Worm (Caenorhabditis elegans) whole organism, L1 larva: ENCODE data around the gene penr-1.

Source experiments
- C04F5.9 ChIP-seq: sonication (generic microtip); optimal IDR thresholded peaks from 2 replicates; lab custom pipeline; 2016; ENCODE audit warnings: missing genetic modification characterization, missing compliant biosample characterization
- C16A3.4 ChIP-seq: fragments of 150-350 bp; optimal IDR thresholded peaks from 2 replicates; lab custom pipeline; 2014; ENCODE audit warnings: missing biosample characterization, missing genetic modification characterization
- Y116A8C.19 ChIP-seq: sonication (generic microtip); optimal IDR thresholded peaks from 2 replicates; lab custom pipeline; 2016; ENCODE audit warnings: missing compliant biosample characterization, missing genetic modification characterization, borderline replicate concordance
- aha-1 ChIP-seq: fragments of 150-350 bp; optimal IDR thresholded peaks from 2 replicates; lab custom pipeline; 2014; ENCODE audit warnings: missing biosample characterization, missing genetic modification characterization
- alr-1 ChIP-seq: fragments of 200-800 bp; sonication (Bioruptor generic); optimal IDR thresholded peaks from 2 replicates; lab custom pipeline; 2018; ENCODE audit warnings: borderline replicate concordance, mild to moderate bottlenecking, missing genetic modification characterization, missing compliant biosample characterization
- blmp-1 ChIP-seq: fragments of 150-350 bp; optimal IDR thresholded peaks from 2 replicates; lab custom pipeline; 2014; ENCODE audit warnings: missing biosample characterization, missing genetic modification characterization
- ceh-63 ChIP-seq: fragments of 200-800 bp; sonication (Bioruptor generic); optimal IDR thresholded peaks from 2 replicates; lab custom pipeline; 2018; ENCODE audit warnings: mild to moderate bottlenecking, missing genetic modification characterization, missing compliant biosample characterization
- ceh-82 ChIP-seq, 3 experiments: fragments of 150-350 bp in 1 of 3; sonication (generic microtip) in 2 of 3; optimal IDR thresholded peaks; 2 replicates each; lab custom pipeline; 2014 to 2017; ENCODE audit warnings: missing biosample characterization in 3 of 3, missing genetic modification characterization in 3 of 3
- ceh-90 ChIP-seq: sonication (generic microtip); optimal IDR thresholded peaks from 2 replicates; lab custom pipeline; 2016; ENCODE audit warnings: missing genetic modification characterization, missing compliant biosample characterization
- dsc-1 ChIP-seq: sonication (generic microtip); optimal IDR thresholded peaks from 2 replicates; lab custom pipeline; 2016; ENCODE audit warnings: mild to moderate bottlenecking, missing genetic modification characterization, missing compliant biosample characterization
- efl-1 ChIP-seq, 4 experiments: fragments of 150-350 bp; optimal IDR thresholded peaks in 3 of 4; peaks in 1 of 4; 1 replicate in 1 of 4; 2 replicates in 3 of 4; lab custom pipeline; 2014; ENCODE audit warnings: missing biosample characterization in 2 of 4, missing genetic modification characterization in 2 of 4, missing genetic modification reagents in 2 of 4
- efl-3 ChIP-seq: fragments of 200-800 bp; sonication (Bioruptor generic); optimal IDR thresholded peaks from 2 replicates; lab custom pipeline; 2018; ENCODE audit warnings: mild to moderate bottlenecking, missing genetic modification characterization, missing compliant biosample characterization
- egl-27 ChIP-seq, 2 experiments: fragments of 150-350 bp in 1 of 2; sonication (generic microtip); optimal IDR thresholded peaks; 3 replicates each; lab custom pipeline; 2017 to 2018; ENCODE audit warnings: missing biosample characterization in 2 of 2, missing genetic modification characterization in 2 of 2, missing genetic modification reagents in 2 of 2
- elt-2 ChIP-seq: sonication (generic microtip); optimal IDR thresholded peaks from 2 replicates; lab custom pipeline; 2016; ENCODE audit warnings: missing genetic modification characterization, mild to moderate bottlenecking, inconsistent platforms, missing compliant biosample characterization, missing genetic modification reagents
- elt-3 ChIP-seq, 6 experiments: fragments of 150-350 bp in 1 of 6; sonication (generic microtip); optimal IDR thresholded peaks; 2 replicates each; lab custom pipeline; 2017 to 2018; ENCODE audit warnings: missing biosample characterization in 6 of 6, missing genetic modification characterization in 6 of 6, inconsistent platforms in 1 of 6
- ets-5 ChIP-seq: fragments of 200-800 bp; sonication (Bioruptor generic); IDR thresholded peaks from 2 replicates; pipeline ENCODE4 v1.3.6; 2022; ENCODE audit warnings: missing genetic modification characterization, missing compliant biosample characterization
- fkh-4 ChIP-seq: sonication (generic microtip); optimal IDR thresholded peaks from 2 replicates; lab custom pipeline; 2016; ENCODE audit warnings: missing compliant biosample characterization, missing genetic modification characterization, borderline replicate concordance
- fkh-8 ChIP-seq: sonication (generic microtip); optimal IDR thresholded peaks from 2 replicates; lab custom pipeline; 2016; ENCODE audit warnings: mild to moderate bottlenecking, missing genetic modification characterization, missing compliant biosample characterization
- fos-1 ChIP-seq: fragments of 150-350 bp; optimal IDR thresholded peaks from 2 replicates; lab custom pipeline; 2014; ENCODE audit warnings: missing biosample characterization, missing genetic modification characterization
- grh-1 ChIP-seq: fragments of 200-800 bp; sonication (Bioruptor generic); IDR thresholded peaks from 2 replicates; pipeline ENCODE4 v1.3.6; 2022; ENCODE audit warnings: missing genetic modification reagents, missing genetic modification characterization, missing compliant biosample characterization
- hpl-2 ChIP-seq: fragments of 150-350 bp; optimal IDR thresholded peaks from 2 replicates; lab custom pipeline; 2014; ENCODE audit warnings: missing biosample characterization, missing genetic modification reagents, missing genetic modification characterization
- irx-1 ChIP-seq: sonication (generic microtip); optimal IDR thresholded peaks from 2 replicates; lab custom pipeline; 2016; ENCODE audit warnings: missing genetic modification characterization, missing compliant biosample characterization
- lin-13 ChIP-seq: fragments of 150-350 bp; optimal IDR thresholded peaks from 2 replicates; lab custom pipeline; 2014; ENCODE audit warnings: missing biosample characterization, missing genetic modification reagents, missing genetic modification characterization
- lin-14 ChIP-seq: fragments of 200-800 bp; sonication (Bioruptor generic); optimal IDR thresholded peaks from 2 replicates; lab custom pipeline; 2018; ENCODE audit warnings: mild to moderate bottlenecking, missing genetic modification characterization, moderate library complexity, missing compliant biosample characterization
- lin-35 ChIP-seq, 2 experiments: fragments of 150-350 bp; optimal IDR thresholded peaks; 2 replicates each; lab custom pipeline; 2014; ENCODE audit warnings: missing biosample characterization in 2 of 2, missing genetic modification characterization in 2 of 2, missing genetic modification reagents in 2 of 2
- lin-39 ChIP-seq: fragments of 150-350 bp; optimal IDR thresholded peaks from 2 replicates; lab custom pipeline; 2014; ENCODE audit warnings: missing biosample characterization, missing genetic modification reagents, missing genetic modification characterization
- lir-3 ChIP-seq: sonication (generic microtip); optimal IDR thresholded peaks from 2 replicates; lab custom pipeline; 2016; ENCODE audit warnings: mild to moderate bottlenecking, missing genetic modification characterization, moderate library complexity, missing compliant biosample characterization; ENCODE audit not compliant: poor library complexity
- mdl-1 ChIP-seq, 2 experiments: fragments of 150-350 bp; optimal IDR thresholded peaks; 2 replicates each; lab custom pipeline; 2014 to 2017; ENCODE audit warnings: missing biosample characterization in 2 of 2, missing genetic modification characterization in 2 of 2, inconsistent platforms in 1 of 2
- nhr-11 ChIP-seq: fragments of 150-350 bp; optimal IDR thresholded peaks from 2 replicates; lab custom pipeline; 2014; ENCODE audit warnings: missing biosample characterization, missing genetic modification characterization
- nhr-12 ChIP-seq: sonication (generic microtip); optimal IDR thresholded peaks from 2 replicates; lab custom pipeline; 2017; ENCODE audit warnings: missing biosample characterization, missing genetic modification characterization
- nhr-19 ChIP-seq: fragments of 200-800 bp; sonication (Bioruptor generic); conservative IDR thresholded peaks from 2 replicates; pipeline ENCODE4 v1.3.6; 2022; ENCODE audit warnings: missing genetic modification characterization, missing compliant biosample characterization
- nhr-20 ChIP-seq: sonication (generic microtip); optimal IDR thresholded peaks from 2 replicates; lab custom pipeline; 2016; ENCODE audit warnings: mild to moderate bottlenecking, missing genetic modification characterization, missing compliant biosample characterization
- nhr-71 ChIP-seq: sonication (generic microtip); optimal IDR thresholded peaks from 2 replicates; lab custom pipeline; 2016; ENCODE audit warnings: mild to moderate bottlenecking, missing genetic modification characterization, moderate library complexity, missing compliant biosample characterization
- nhr-76 ChIP-seq: sonication (generic microtip); optimal IDR thresholded peaks from 2 replicates; lab custom pipeline; 2017; ENCODE audit warnings: missing biosample characterization, missing genetic modification characterization
- nhr-84 ChIP-seq: sonication (generic microtip); optimal IDR thresholded peaks from 2 replicates; lab custom pipeline; 2017; ENCODE audit warnings: missing biosample characterization, missing genetic modification characterization
- nhr-85 ChIP-seq: sonication (generic microtip); peaks from one replicate; lab custom pipeline; 2016; ENCODE audit warnings: missing genetic modification characterization, inconsistent platforms, missing compliant biosample characterization
- nhr-90 ChIP-seq: sonication (generic microtip); optimal IDR thresholded peaks from 2 replicates; lab custom pipeline; 2016; ENCODE audit warnings: mild to moderate bottlenecking, missing genetic modification characterization, missing compliant biosample characterization; ENCODE audit not compliant: poor library complexity
- pax-3 ChIP-seq: fragments of 200-800 bp; sonication (Bioruptor generic); optimal IDR thresholded peaks from 2 replicates; lab custom pipeline; 2018; ENCODE audit warnings: mild to moderate bottlenecking, missing genetic modification characterization, moderate library complexity, missing compliant biosample characterization
- pqm-1 ChIP-seq: sonication (generic microtip); optimal IDR thresholded peaks from 3 replicates; lab custom pipeline; 2017; ENCODE audit warnings: missing biosample characterization, missing genetic modification characterization
- rnt-1 ChIP-seq: sonication (generic microtip); optimal IDR thresholded peaks from 2 replicates; lab custom pipeline; 2016; ENCODE audit warnings: mild to moderate bottlenecking, missing genetic modification characterization, moderate library complexity, missing compliant biosample characterization
- skn-1 ChIP-seq: fragments of 150-350 bp; optimal IDR thresholded peaks from 2 replicates; lab custom pipeline; 2014; ENCODE audit warnings: missing biosample characterization, missing genetic modification characterization
- snpc-4 ChIP-seq: fragments of 150-350 bp; optimal IDR thresholded peaks from 2 replicates; lab custom pipeline; 2014; ENCODE audit warnings: missing biosample characterization, missing genetic modification characterization
- snu-23 ChIP-seq: sonication (generic microtip); optimal IDR thresholded peaks from 2 replicates; lab custom pipeline; 2016; ENCODE audit warnings: missing genetic modification characterization, missing compliant biosample characterization
- sptf-1 ChIP-seq: fragments of 150-350 bp; optimal IDR thresholded peaks from 2 replicates; lab custom pipeline; 2014; ENCODE audit warnings: missing biosample characterization, missing genetic modification characterization
- sup-37 ChIP-seq: fragments of 200-800 bp; sonication (Bioruptor generic); optimal IDR thresholded peaks from 2 replicates; lab custom pipeline; 2018; ENCODE audit warnings: mild to moderate bottlenecking, missing genetic modification characterization, missing compliant biosample characterization
- swsn-7 ChIP-seq: sonication (generic microtip); optimal IDR thresholded peaks from 2 replicates; lab custom pipeline; 2016; ENCODE audit warnings: missing genetic modification characterization, missing compliant biosample characterization
- tlp-1 ChIP-seq: fragments of 150-350 bp; optimal IDR thresholded peaks from 2 replicates; lab custom pipeline; 2014; ENCODE audit warnings: missing biosample characterization, missing genetic modification characterization
- unc-30 ChIP-seq: sonication (generic microtip); optimal IDR thresholded peaks from 2 replicates; lab custom pipeline; 2017; ENCODE audit warnings: missing biosample characterization, missing genetic modification characterization
- unc-62 ChIP-seq: fragments of 150-350 bp; optimal IDR thresholded peaks from 2 replicates; lab custom pipeline; 2014; ENCODE audit warnings: missing biosample characterization, missing genetic modification reagents, missing genetic modification characterization
- vab-15 ChIP-seq: sonication (generic microtip); optimal IDR thresholded peaks from 2 replicates; lab custom pipeline; 2017; ENCODE audit warnings: missing genotype, mild to moderate bottlenecking, missing genetic modification characterization, missing compliant biosample characterization
- zip-4 ChIP-seq: fragments of 200-800 bp; sonication (Bioruptor generic); optimal IDR thresholded peaks from 2 replicates; lab custom pipeline; 2018; ENCODE audit warnings: mild to moderate bottlenecking, missing genetic modification characterization, moderate library complexity, missing compliant biosample characterization
- ztf-11 ChIP-seq, 2 experiments: sonication (generic microtip); optimal IDR thresholded peaks; 2 replicates each; lab custom pipeline; 2016 to 2017; ENCODE audit warnings: missing genetic modification characterization in 2 of 2, missing biosample characterization in 1 of 2, missing compliant biosample characterization in 1 of 2
- ztf-4 ChIP-seq: fragments of 150-350 bp; optimal IDR thresholded peaks from 2 replicates; lab custom pipeline; 2014; ENCODE audit warnings: missing biosample characterization, missing genetic modification characterization

The penr-1 gene

ce11 chrV:5271487-5271886 is 2.2 kb downstream of the penr-1 start (continued):
- TF ChIP-seq nhr-12 (tag; lab: Kevin White, UChicago) (no peak), unc-30 (tag; lab: Kevin White, UChicago) (no peak), lir-3 (tag; lab: Kevin White, UChicago) (no peak), lin-14 (GFP tag; lab: Kevin White, UChicago) (peak; percentile 91), egl-27 (tag; optimal IDR thresholded peaks at IDR 0.05; lab: Kevin White, UChicago) (no peak), nhr-76 (no peak), tlp-1 (tag; lab: Kevin White, UChicago) (no peak), alr-1 (tag; lab: Kevin White, UChicago) (no peak), fkh-8 (tag; lab: Kevin White, UChicago) (peak; percentile 50), nhr-19 (GFP tag; lab: Robert Waterston, UW) (peak; percentile 86), zip-4 (no peak), efl-3 (GFP tag; lab: Kevin White, UChicago) (no peak), blmp-1 (tag; lab: Kevin White, UChicago) (no peak), nhr-71 (tag; lab: Kevin White, UChicago) (peak; percentile 88), skn-1 (tag; lab: Kevin White, UChicago) (peak; percentile 10), C16A3.4 (tag; lab: Kevin White, UChicago) (no peak), snu-23 (GFP tag; lab: Kevin White, UChicago) (peak; percentile 68), lin-39 (tag; lab: Kevin White, UChicago) (no peak), nhr-20 (peak; percentile 89), elt-3 (tag; optimal IDR thresholded peaks at IDR 0.05; lab: Kevin White, UChicago) (peak in 5 of 6 experiments; percentile 28 to 70 (median 32)), vab-15 (tag; lab: Kevin White, UChicago) (no peak), grh-1 (GFP tag; lab: Robert Waterston, UW) (no peak), mdl-1 (tag; optimal IDR thresholded peaks at IDR 0.05; lab: Kevin White, UChicago) (peak in 1 of 2 experiments; percentile 93), pax-3 (no peak), ceh-82 (tag; optimal IDR thresholded peaks at IDR 0.05; lab: Kevin White, UChicago) (no peak), irx-1 (no peak), unc-62 (GFP tag; lab: Kevin White, UChicago) (no peak), pqm-1 (peak; percentile 31), lin-13 (no peak), nhr-11 (no peak), rnt-1 (tag; lab: Kevin White, UChicago) (peak; percentile 77), ceh-63 (GFP tag; lab: Kevin White, UChicago) (no peak), fkh-4 (tag; lab: Kevin White, UChicago) (no peak), dsc-1 (tag; lab: Kevin White, UChicago) (no peak), nhr-90 (tag; lab: Kevin White, UChicago) (peak; percentile 71), lin-35 (GFP tag; optimal IDR thresholded peaks at IDR 0.05; lab: Kevin White, UChicago) (peak; percentile 34 to 79), nhr-84 (tag; lab: Kevin White, UChicago) (no peak), nhr-85 (tag; lab: Kevin White, UChicago) (peak; percentile 89), ztf-11 (tag; optimal IDR thresholded peaks at IDR 0.05; lab: Kevin White, UChicago) (no peak), ceh-90 (tag; lab: Kevin White, UChicago) (no peak), sptf-1 (tag; lab: Kevin White, UChicago) (no peak), Y116A8C.19 (tag; lab: Kevin White, UChicago) (no peak), efl-1 (optimal IDR thresholded peaks at IDR 0.05; lab: Kevin White, UChicago) (peak; percentile 41 to 45), efl-1 (GFP tag; optimal IDR thresholded peaks at IDR 0.05 in 1 of 2; lab: Kevin White, UChicago) (peak; percentile 43 to 94), elt-2 (tag; lab: Kevin White, UChicago) (peak; percentile 92), aha-1 (tag; lab: Kevin White, UChicago) (no peak), hpl-2 (no peak), fos-1 (tag; lab: Kevin White, UChicago) (no peak), ztf-4 (tag; lab: Kevin White, UChicago) (peak; percentile 81), ets-5 (GFP tag; lab: Robert Waterston, UW) (no peak), sup-37 (GFP tag; lab: Kevin White, UChicago) (no peak), C04F5.9 (no peak), swsn-7 (tag; lab: Kevin White, UChicago) (peak; percentile 22), snpc-4 (tag; lab: Kevin White, UChicago) (no peak)
